Fruit fly (Drosophila melanogaster): Measurements from ENCODE around the gene pnt.

DNA sequence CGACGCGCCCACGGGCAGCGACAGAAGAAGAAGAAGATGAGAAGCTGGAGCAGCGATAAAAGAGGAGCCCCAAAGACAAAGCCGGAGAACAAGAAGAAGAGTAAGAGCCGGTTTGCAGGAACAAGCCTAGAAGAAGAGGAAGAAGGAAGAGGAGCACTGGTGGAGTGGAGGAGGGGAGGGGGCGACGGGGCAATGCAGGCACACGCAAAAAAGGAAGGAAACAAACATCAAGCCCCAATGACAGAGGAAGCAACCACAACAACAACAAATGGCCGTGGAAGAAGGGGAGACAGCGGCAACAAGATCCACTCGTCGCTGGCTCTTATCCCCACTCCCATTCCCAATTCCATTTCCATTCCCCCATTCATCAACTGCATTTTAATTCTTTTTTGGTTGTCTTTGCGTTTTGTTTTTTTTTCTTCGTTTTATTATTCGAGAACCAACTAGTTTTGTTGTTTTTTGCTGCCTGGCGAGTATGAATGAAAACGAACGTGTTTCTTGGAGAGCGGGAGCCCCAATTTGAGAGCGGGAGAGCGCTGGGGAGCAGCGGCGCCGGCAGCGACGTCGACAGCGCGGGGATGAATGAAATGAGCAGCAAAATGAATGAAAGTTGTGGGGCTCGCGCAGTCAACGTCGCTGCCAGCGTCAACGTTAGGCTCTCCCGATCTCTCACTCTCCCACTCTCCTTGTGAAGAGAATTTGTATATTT lies 11.8 kb downstream of the pnt start:
- peak; percentile 91 for TF ChIP-seq CG9948 (tag; optimal IDR thresholded peaks at IDR 0.05)
- TF ChIP-seq fd96Ca (GFP tag; IDR thresholded peaks at IDR 0.05), result peak; percentile 94
